Worm (Caenorhabditis elegans) whole organism, early embryonic: ENCODE measurements around the gene pxn-2.

Experiments used
- B0310.2 ChIP-seq: sonication (generic microtip); optimal IDR thresholded peaks from 2 replicates; lab custom pipeline; 2016; ENCODE audit warnings: mild to moderate bottlenecking, missing genetic modification characterization, missing compliant biosample characterization
- aly-1 ChIP-seq: sonication (generic microtip); optimal IDR thresholded peaks from 2 replicates; lab custom pipeline; 2016; ENCODE audit warnings: missing genetic modification characterization, missing compliant biosample characterization
- ets-7 ChIP-seq: sonication (generic microtip); optimal IDR thresholded peaks from 2 replicates; lab custom pipeline; 2016; ENCODE audit warnings: missing genotype, missing genetic modification characterization, missing compliant biosample characterization
- tra-4 ChIP-seq: sonication (generic microtip); optimal IDR thresholded peaks from 2 replicates; lab custom pipeline; 2017; ENCODE audit warnings: missing genetic modification characterization, missing compliant biosample characterization

Gene pxn-2

DNA sequence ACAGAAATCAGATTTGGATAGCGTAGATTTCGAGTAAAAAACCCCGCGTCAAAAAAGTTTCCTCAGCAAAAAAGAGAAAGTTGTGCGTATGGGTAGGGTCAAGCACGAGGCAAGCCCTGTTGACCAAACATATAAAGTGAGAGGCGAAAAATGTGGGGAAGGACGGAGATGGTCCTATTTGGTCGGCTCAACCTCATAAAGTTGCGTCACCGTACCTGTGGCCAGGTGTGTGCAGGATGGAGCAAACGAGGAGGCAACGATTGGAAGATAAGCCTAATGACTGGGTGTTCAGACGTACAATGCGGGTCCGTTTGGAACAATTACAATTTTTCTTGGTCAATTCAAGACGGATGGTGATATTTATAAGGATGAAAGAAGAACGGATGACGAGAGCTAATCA lies 52.0 kb downstream of the pxn-2 start:
- TF ChIP-seq tra-4 (tag; lab: Kevin White, UChicago): no peak
- TF ChIP-seq aly-1 (tag; lab: Kevin White, UChicago): peak; percentile 30

DNA sequence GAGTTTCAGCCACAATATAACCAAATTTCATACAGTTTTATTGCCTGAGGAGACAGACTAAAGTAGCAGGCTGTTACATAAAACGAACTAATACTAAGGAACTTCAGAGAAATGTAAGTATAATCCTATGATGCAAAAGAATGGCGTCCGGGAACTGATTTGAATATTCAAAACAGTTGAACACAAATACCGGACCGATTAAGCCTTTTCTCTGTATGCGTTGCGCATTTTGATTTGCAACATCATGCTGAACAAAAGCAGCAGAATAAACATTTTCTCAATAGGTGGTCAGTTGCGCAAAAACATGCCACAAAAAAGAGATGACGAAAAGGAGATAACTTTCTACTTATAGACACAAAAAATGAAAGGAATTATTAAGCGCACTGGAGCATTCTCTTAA lies 55.1 kb downstream of the pxn-2 start:
- no peak for TF ChIP-seq ets-7 (tag; lab: Kevin White, UChicago)
- no peak for TF ChIP-seq tra-4 (tag; lab: Kevin White, UChicago)
- no peak for TF ChIP-seq B0310.2 (tag; lab: Kevin White, UChicago)
